Fruit fly (Drosophila melanogaster): ENCODE results near the gene Wdfy2.
A peak's percentile ranks its signal among the peaks of the same experiment; 100 is the strongest.

The Wdfy2 gene

dm6 chr2L:10430802-10431476, 7.8 kb downstream of the Wdfy2 start, which contains the start of the genes Bug22 and TfIIB:
Gene Bug22, minus strand, starts transcription at chr2L:10430918.
Gene TfIIB, plus strand, starts transcription at chr2L:10431338.
- TF ChIP-seq CG32264 (GFP tag; optimal IDR thresholded peaks at IDR 0.05) (no peak), Mio (GFP tag; optimal IDR thresholded peaks at IDR 0.05) (no peak), br (GFP tag; optimal IDR thresholded peaks at IDR 0.05) (no peak), rgr (GFP tag; optimal IDR thresholded peaks at IDR 0.05) (peak; percentile 72), HLH106 (tag; optimal IDR thresholded peaks at IDR 0.05) (peak; percentile 65), h (GFP tag; optimal IDR thresholded peaks at IDR 0.05) (no peak), sv (GFP tag; optimal IDR thresholded peaks at IDR 0.05) (peak; percentile 63), brk (GFP tag; optimal IDR thresholded peaks at IDR 0.05) (no peak), Sp1 (GFP tag; optimal IDR thresholded peaks at IDR 0.05) (no peak), N (GFP tag; optimal IDR thresholded peaks at IDR 0.05) (no peak), Abd-B (GFP tag; optimal IDR thresholded peaks at IDR 0.05) (no peak), sage (GFP tag; optimal IDR thresholded peaks at IDR 0.05) (no peak), Hr83 (GFP tag; optimal IDR thresholded peaks at IDR 0.05; ENCODE audit: poor library complexity, severe bottlenecking) (peak; percentile 94), Rel (GFP tag; optimal IDR thresholded peaks at IDR 0.05) (no peak), Rel (tag; optimal IDR thresholded peaks at IDR 0.05) (no peak), lola (GFP tag; optimal IDR thresholded peaks at IDR 0.05) (no peak), Dfd (GFP tag; optimal IDR thresholded peaks at IDR 0.05) (no peak), psq (GFP tag; optimal IDR thresholded peaks at IDR 0.05) (peak; percentile 62), CrebA (GFP tag; optimal IDR thresholded peaks at IDR 0.05; ENCODE audit: borderline replicate concordance) (no peak), Dif (GFP tag; optimal IDR thresholded peaks at IDR 0.05; ENCODE audit: partially characterized antibody) (no peak), CG9705 (GFP tag; optimal IDR thresholded peaks at IDR 0.05) (peak; percentile 60), dmrt93B (GFP tag; optimal IDR thresholded peaks at IDR 0.05) (no peak), dsf (GFP tag; optimal IDR thresholded peaks at IDR 0.05; ENCODE audit: borderline replicate concordance) (peak; percentile 50), Hnf4 (GFP tag; optimal IDR thresholded peaks at IDR 0.05) (peak; percentile 79), pan (optimal IDR thresholded peaks at IDR 0.05) (no peak), OdsH (GFP tag; optimal IDR thresholded peaks at IDR 0.05) (peak; percentile 69), woc (GFP tag; optimal IDR thresholded peaks at IDR 0.05) (peak; percentile 86), usp (GFP tag; optimal IDR thresholded peaks at IDR 0.05) (no peak), foxo (GFP tag; optimal IDR thresholded peaks at IDR 0.05) (no peak), Hr78 (GFP tag; optimal IDR thresholded peaks at IDR 0.05) (no peak), dl (GFP tag; optimal IDR thresholded peaks at IDR 0.05; ENCODE audit: insufficient read depth in 1 of 2, partially characterized antibody in 2 of 2) (no peak), tai (GFP tag; optimal IDR thresholded peaks at IDR 0.05) (no peak), ey (GFP tag; optimal IDR thresholded peaks at IDR 0.05) (peak; percentile 70), jim (GFP tag; optimal IDR thresholded peaks at IDR 0.05) (peak; percentile 13), fru (GFP tag; optimal IDR thresholded peaks at IDR 0.05) (no peak), Myc (optimal IDR thresholded peaks at IDR 0.05) (no peak), GATAd (GFP tag; optimal IDR thresholded peaks at IDR 0.05) (no peak), Vsx2 (GFP tag; optimal IDR thresholded peaks at IDR 0.05; ENCODE audit: partially characterized antibody) (no peak), Jra (GFP tag; optimal IDR thresholded peaks at IDR 0.05) (peak; percentile 66)

- TF ChIP-seq Rel (GFP tag; optimal IDR thresholded peaks at IDR 0.05) (no peak), Rel (tag; optimal IDR thresholded peaks at IDR 0.05) (no peak), OdsH (GFP tag; optimal IDR thresholded peaks at IDR 0.05) (no peak), Mio (GFP tag; optimal IDR thresholded peaks at IDR 0.05) (no peak), br (GFP tag; optimal IDR thresholded peaks at IDR 0.05) (no peak), HLH106 (tag; optimal IDR thresholded peaks at IDR 0.05) (no peak), jim (GFP tag; optimal IDR thresholded peaks at IDR 0.05) (no peak), psq (GFP tag; optimal IDR thresholded peaks at IDR 0.05) (no peak), CG9705 (GFP tag; optimal IDR thresholded peaks at IDR 0.05) (no peak), Hr78 (GFP tag; optimal IDR thresholded peaks at IDR 0.05) (no peak), Myc (optimal IDR thresholded peaks at IDR 0.05) (no peak), Abd-B (GFP tag; optimal IDR thresholded peaks at IDR 0.05) (no peak), N (GFP tag; optimal IDR thresholded peaks at IDR 0.05) (no peak)
These were observed 12.6 kb downstream of the Wdfy2 start, which contains the start of the genes TBC1D16 and holn1 for dm6 chr2L:10435606-10436160. Gene TBC1D16, minus strand, starts transcription at chr2L:10435656. Gene holn1, plus strand, starts transcription at chr2L:10435995.
